Worm (Caenorhabditis elegans) whole organism, L4 larva: ENCODE data around the gene srg-6.
A peak's percentile ranks its signal among the peaks of the same experiment; 100 is the strongest.

Experiments used
- F26F4.8 ChIP-seq: fragments of 200-800 bp; sonication (Bioruptor generic); conservative IDR thresholded peaks from 2 replicates; pipeline ENCODE4 v1.3.6; 2022; ENCODE audit warnings: missing genetic modification characterization, missing compliant biosample characterization
- Y48G9A.11 ChIP-seq: fragments of 200-800 bp; sonication (Bioruptor generic); IDR thresholded peaks from 2 replicates; pipeline ENCODE4 v1.3.6; 2022; ENCODE audit warnings: missing genetic modification reagents, missing genetic modification characterization, missing compliant biosample characterization
- Y5F2A.4 ChIP-seq: fragments of 200-800 bp; sonication (Bioruptor generic); optimal IDR thresholded peaks from 2 replicates; lab custom pipeline; 2018; ENCODE audit warnings: mild to moderate bottlenecking, missing genetic modification characterization, missing compliant biosample characterization
- ZK546.5 ChIP-seq, 2 experiments: sonication (generic microtip); optimal IDR thresholded peaks; 2 replicates each; lab custom pipeline; 2017; ENCODE audit warnings: missing biosample characterization in 2 of 2, missing genetic modification characterization in 2 of 2
- aha-1 ChIP-seq: fragments of 150-350 bp; peaks from one replicate; lab custom pipeline; 2014; ENCODE audit warnings: missing biosample characterization, missing genetic modification characterization
- arid-1 ChIP-seq: fragments of 200-800 bp; sonication (Bioruptor generic); conservative IDR thresholded peaks from 2 replicates; pipeline ENCODE4 v1.3.6; 2022; ENCODE audit warnings: missing genetic modification reagents, missing genetic modification characterization, missing compliant biosample characterization
- ceh-28 ChIP-seq: fragments of 150-350 bp; optimal IDR thresholded peaks from 2 replicates; lab custom pipeline; 2014; ENCODE audit warnings: missing biosample characterization, missing genetic modification reagents, missing genetic modification characterization
- ceh-44 ChIP-seq: fragments of 200-800 bp; sonication (Bioruptor generic); IDR thresholded peaks from 2 replicates; pipeline ENCODE4 v1.3.6; 2022; ENCODE audit warnings: missing genetic modification reagents, missing genetic modification characterization, missing compliant biosample characterization
- ceh-62 ChIP-seq: sonication (generic microtip); optimal IDR thresholded peaks from 2 replicates; lab custom pipeline; 2017; ENCODE audit warnings: missing biosample characterization, missing genetic modification characterization
- ceh-82 ChIP-seq: sonication (generic microtip); optimal IDR thresholded peaks from 2 replicates; lab custom pipeline; 2017; ENCODE audit warnings: missing biosample characterization, missing genetic modification characterization
- cey-2 ChIP-seq: sonication (generic microtip); optimal IDR thresholded peaks from 3 replicates; lab custom pipeline; 2017; ENCODE audit warnings: missing genetic modification characterization, mild to moderate bottlenecking, missing compliant biosample characterization, antibody characterized with exemption, borderline replicate concordance; ENCODE audit not compliant: insufficient read depth
- daf-12 ChIP-seq: fragments of 150-350 bp; optimal IDR thresholded peaks from 2 replicates; lab custom pipeline; 2014; ENCODE audit warnings: missing biosample characterization, missing genetic modification reagents, missing genetic modification characterization
- daf-16 ChIP-seq, 3 experiments: sonication (generic microtip); optimal IDR thresholded peaks; 2 replicates each; lab custom pipeline; 2016 to 2017; ENCODE audit warnings: missing genetic modification characterization in 3 of 3, missing genetic modification reagents in 3 of 3, mild to moderate bottlenecking in 2 of 3, missing compliant biosample characterization in 2 of 3, missing biosample characterization in 1 of 3, moderate library complexity in 1 of 3
- dmd-8 ChIP-seq: fragments of 200-800 bp; sonication (Bioruptor generic); IDR thresholded peaks from 2 replicates; pipeline ENCODE4 v1.3.6; 2022; ENCODE audit warnings: missing genetic modification characterization, missing compliant biosample characterization
- dmd-9 ChIP-seq: fragments of 200-800 bp; sonication (Bioruptor generic); IDR thresholded peaks from 2 replicates; pipeline ENCODE4 v1.3.6; 2022; ENCODE audit warnings: missing genetic modification reagents, missing genetic modification characterization, missing compliant biosample characterization
- duxl-1 ChIP-seq: sonication (generic microtip); optimal IDR thresholded peaks from 2 replicates; lab custom pipeline; 2016; ENCODE audit warnings: mild to moderate bottlenecking, missing genetic modification characterization, moderate library complexity, missing compliant biosample characterization; ENCODE audit not compliant: poor library complexity
- egl-43 ChIP-seq: fragments of 200-800 bp; sonication (Bioruptor generic); IDR thresholded peaks from 2 replicates; pipeline ENCODE4 v1.3.6; 2022; ENCODE audit warnings: missing genetic modification reagents, missing genetic modification characterization, missing compliant biosample characterization
- fos-1 ChIP-seq: fragments of 150-350 bp; optimal IDR thresholded peaks from 2 replicates; lab custom pipeline; 2014; ENCODE audit warnings: missing biosample characterization, missing genetic modification characterization
- jun-1 ChIP-seq: fragments of 150-350 bp; optimal IDR thresholded peaks from 2 replicates; lab custom pipeline; 2014; ENCODE audit warnings: missing biosample characterization, missing genetic modification reagents, missing genetic modification characterization
- lim-7 ChIP-seq: fragments of 200-800 bp; sonication (Bioruptor generic); IDR thresholded peaks from 2 replicates; pipeline ENCODE4 v1.3.6; 2022; ENCODE audit warnings: missing genetic modification characterization, missing compliant biosample characterization
- lin-1 ChIP-seq: fragments of 200-800 bp; sonication (Bioruptor generic); IDR thresholded peaks from 2 replicates; pipeline ENCODE4 v1.3.6; 2022; ENCODE audit warnings: missing genetic modification reagents, missing genetic modification characterization, missing compliant biosample characterization
- lin-38 ChIP-seq: fragments of 200-800 bp; sonication (Bioruptor generic); IDR thresholded peaks from 2 replicates; pipeline ENCODE4 v1.3.6; 2022; ENCODE audit warnings: missing genetic modification reagents, missing genetic modification characterization, missing compliant biosample characterization
- lir-3 ChIP-seq: sonication (generic microtip); optimal IDR thresholded peaks from 2 replicates; lab custom pipeline; 2016; ENCODE audit warnings: mild to moderate bottlenecking, missing genetic modification characterization, missing compliant biosample characterization
- madf-5 ChIP-seq, 2 experiments: fragments of 200-800 bp; sonication (Bioruptor generic); IDR thresholded peaks; 2 replicates each; pipeline ENCODE4 v1.3.6; 2022; ENCODE audit warnings: missing compliant biosample characterization in 2 of 2, missing genetic modification characterization in 2 of 2
- madf-9 ChIP-seq: fragments of 200-800 bp; sonication (Bioruptor generic); conservative IDR thresholded peaks from 2 replicates; pipeline ENCODE4 v1.3.6; 2022; ENCODE audit warnings: missing genetic modification reagents, missing genetic modification characterization, missing compliant biosample characterization
- mdt-29 ChIP-seq: fragments of 200-800 bp; sonication (Bioruptor generic); IDR thresholded peaks from 2 replicates; pipeline ENCODE4 v1.3.6; 2022; ENCODE audit warnings: missing genetic modification reagents, missing genetic modification characterization, missing compliant biosample characterization
- mep-1 ChIP-seq: fragments of 150-350 bp; sonication (generic microtip); optimal IDR thresholded peaks from 3 replicates; lab custom pipeline; 2014; ENCODE audit warnings: missing biosample characterization, missing genetic modification characterization
- mes-2 ChIP-seq: sonication (generic microtip); optimal IDR thresholded peaks from 2 replicates; lab custom pipeline; 2016; ENCODE audit warnings: missing genotype, mild to moderate bottlenecking, missing genetic modification characterization, missing compliant biosample characterization; ENCODE audit not compliant: poor library complexity, severe bottlenecking
- mxl-3 ChIP-seq: fragments of 200-800 bp; sonication (Bioruptor generic); optimal IDR thresholded peaks from 2 replicates; lab custom pipeline; 2018; ENCODE audit warnings: mild to moderate bottlenecking, missing genetic modification characterization, missing compliant biosample characterization
- nhr-10 ChIP-seq: fragments of 150-350 bp; optimal IDR thresholded peaks from 2 replicates; lab custom pipeline; 2014; ENCODE audit warnings: missing biosample characterization, missing genetic modification characterization
- nhr-11 ChIP-seq: fragments of 150-350 bp; optimal IDR thresholded peaks from 2 replicates; lab custom pipeline; 2014; ENCODE audit warnings: missing biosample characterization, missing genetic modification characterization
- nhr-237 ChIP-seq: sonication (generic microtip); optimal IDR thresholded peaks from 2 replicates; lab custom pipeline; 2017; ENCODE audit warnings: missing biosample characterization, missing genetic modification characterization
- nhr-28 ChIP-seq: fragments of 150-350 bp; optimal IDR thresholded peaks from 2 replicates; lab custom pipeline; 2014; ENCODE audit warnings: missing biosample characterization, missing genetic modification characterization
- nhr-48 ChIP-seq: sonication (generic microtip); optimal IDR thresholded peaks from 2 replicates; lab custom pipeline; 2016; ENCODE audit warnings: mild to moderate bottlenecking, missing genetic modification characterization, missing compliant biosample characterization
- nhr-6 ChIP-seq: fragments of 150-350 bp; optimal IDR thresholded peaks from 2 replicates; lab custom pipeline; 2014; ENCODE audit warnings: missing biosample characterization, missing genetic modification characterization
- nhr-76 ChIP-seq: fragments of 150-350 bp; optimal IDR thresholded peaks from 2 replicates; lab custom pipeline; 2014; ENCODE audit warnings: missing biosample characterization, missing genetic modification characterization
- nhr-77 ChIP-seq: fragments of 150-350 bp; optimal IDR thresholded peaks from 2 replicates; lab custom pipeline; 2014; ENCODE audit warnings: missing biosample characterization, missing genetic modification characterization
- php-3 ChIP-seq: fragments of 200-800 bp; sonication (Bioruptor generic); IDR thresholded peaks from 2 replicates; pipeline ENCODE4 v1.3.6; 2022; ENCODE audit warnings: missing genetic modification reagents, missing genetic modification characterization, missing compliant biosample characterization
- sdz-12 ChIP-seq: fragments of 200-800 bp; sonication (Bioruptor generic); optimal IDR thresholded peaks from 2 replicates; lab custom pipeline; 2018; ENCODE audit warnings: mild to moderate bottlenecking, missing genetic modification characterization, missing compliant biosample characterization
- set-16 ChIP-seq: fragments of 200-800 bp; sonication (Bioruptor generic); IDR thresholded peaks from 2 replicates; pipeline ENCODE4 v1.3.6; 2022; ENCODE audit warnings: missing genetic modification reagents, missing genetic modification characterization, missing compliant biosample characterization
- skn-1 ChIP-seq: fragments of 150-350 bp; optimal IDR thresholded peaks from 2 replicates; lab custom pipeline; 2014; ENCODE audit warnings: missing biosample characterization, missing genetic modification characterization
- snpc-4 ChIP-seq: fragments of 150-350 bp; optimal IDR thresholded peaks from 2 replicates; lab custom pipeline; 2014; ENCODE audit warnings: missing biosample characterization, missing genetic modification characterization
- spr-1 ChIP-seq: sonication (generic microtip); optimal IDR thresholded peaks from 2 replicates; lab custom pipeline; 2016; ENCODE audit warnings: mild to moderate bottlenecking, missing genetic modification characterization, missing compliant biosample characterization
- spr-3 ChIP-seq: fragments of 200-800 bp; sonication (Bioruptor generic); optimal IDR thresholded peaks from 2 replicates; lab custom pipeline; 2018; ENCODE audit warnings: mild to moderate bottlenecking, missing genetic modification characterization, missing compliant biosample characterization
- tag-97 ChIP-seq: fragments of 200-800 bp; sonication (Bioruptor generic); IDR thresholded peaks from 2 replicates; pipeline ENCODE4 v1.3.6; 2022; ENCODE audit warnings: missing genetic modification characterization, missing compliant biosample characterization
- unc-39 ChIP-seq: sonication (generic microtip); optimal IDR thresholded peaks from 2 replicates; lab custom pipeline; 2017; ENCODE audit warnings: missing biosample characterization, missing genetic modification characterization
- vab-7 ChIP-seq: fragments of 200-800 bp; sonication (Bioruptor generic); IDR thresholded peaks from 2 replicates; pipeline ENCODE4 v1.3.6; 2022; ENCODE audit warnings: missing genetic modification reagents, missing genetic modification characterization, missing compliant biosample characterization
- zag-1 ChIP-seq: fragments of 150-350 bp; optimal IDR thresholded peaks from 2 replicates; lab custom pipeline; 2014; ENCODE audit warnings: missing biosample characterization, missing genetic modification characterization
- zfp-2 ChIP-seq: sonication (generic microtip); optimal IDR thresholded peaks from 2 replicates; lab custom pipeline; 2016; ENCODE audit warnings: mild to moderate bottlenecking, missing genetic modification characterization, missing compliant biosample characterization
- zfp-3 ChIP-seq: fragments of 200-800 bp; sonication (Bioruptor generic); conservative IDR thresholded peaks from 2 replicates; pipeline ENCODE4 v1.3.6; 2022; ENCODE audit warnings: missing genetic modification reagents, missing genetic modification characterization, missing compliant biosample characterization
- zip-11 ChIP-seq: fragments of 200-800 bp; sonication (Bioruptor generic); IDR thresholded peaks from 2 replicates; pipeline ENCODE4 v1.3.6; 2022; ENCODE audit warnings: missing genetic modification characterization, missing compliant biosample characterization

Gene srg-6

DNA sequence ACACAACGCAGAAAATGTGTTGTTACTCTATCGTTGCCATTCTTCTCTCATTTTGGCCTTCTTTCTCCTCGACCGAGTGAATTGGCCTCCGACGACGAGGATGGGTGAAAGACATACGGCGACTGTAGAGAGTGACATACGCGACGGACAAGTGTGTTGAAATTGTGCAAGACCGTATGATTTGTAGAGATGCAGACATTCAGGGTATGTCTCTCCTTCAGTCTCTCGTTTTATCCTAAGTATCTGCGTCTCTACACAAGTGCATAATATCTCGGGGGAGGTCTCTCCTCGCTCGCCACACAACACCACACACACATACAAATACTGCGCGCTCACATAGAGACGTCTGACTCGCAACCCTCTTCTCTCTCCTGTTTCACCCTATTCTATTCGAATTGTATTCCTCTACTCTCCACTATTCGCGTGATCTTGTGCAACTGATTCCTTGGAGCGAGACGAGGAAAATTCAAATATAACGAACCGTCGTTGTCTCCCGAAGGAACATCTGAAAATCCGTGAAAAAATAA, 14.3 kb upstream of the srg-6 start, which contains the start of gene hmg-1.2 (continued):
- no peak for TF ChIP-seq zfp-2
- TF ChIP-seq daf-12: no peak
- peak; percentile 77 for TF ChIP-seq nhr-11 (tag; lab: Kevin White, UChicago)
- peak; percentile 70; the same call in 1 of the 2 replicates for TF ChIP-seq zfp-3
- no peak for TF ChIP-seq ceh-44 (GFP tag; lab: Robert Waterston, UW)
- TF ChIP-seq arid-1 (GFP tag; lab: Robert Waterston, UW): peak; percentile 77
- peak; percentile 33; the same call in 1 of the 2 replicates for TF ChIP-seq lin-1
- 0 out of 2 replicates have a peak, but pooled peaks have one; percentile 11 for TF ChIP-seq php-3 (GFP tag; lab: Robert Waterston, UW)
- no peak for TF ChIP-seq fos-1 (tag; lab: Kevin White, UChicago)
- TF ChIP-seq unc-39 (tag; lab: Kevin White, UChicago): no peak
- TF ChIP-seq mep-1: peak; percentile 84
- TF ChIP-seq Y48G9A.11 (GFP tag; lab: Robert Waterston, UW): no peak
- no peak for TF ChIP-seq nhr-76 (tag; lab: Kevin White, UChicago)
- peak; percentile 52 for TF ChIP-seq lin-38 (GFP tag; lab: Robert Waterston, UW)
- TF ChIP-seq ceh-82 (tag; lab: Kevin White, UChicago): no peak
- TF ChIP-seq dmd-9: no peak
- TF ChIP-seq vab-7 (GFP tag; lab: Robert Waterston, UW): no peak
- TF ChIP-seq nhr-48: peak; percentile 68
- no peak for TF ChIP-seq ceh-62 (tag; lab: Kevin White, UChicago)
- no peak for TF ChIP-seq madf-5 (GFP tag; IDR thresholded peaks at IDR 0.05; lab: Robert Waterston, UW)
- peak; percentile 47 for TF ChIP-seq nhr-77 (tag; lab: Kevin White, UChicago)
- peak; percentile 70 for TF ChIP-seq spr-1 (tag; lab: Kevin White, UChicago)
- TF ChIP-seq nhr-6: peak; percentile 39
- peak; percentile 31; the same call in 1 of the 2 replicates for TF ChIP-seq set-16 (GFP tag; lab: Robert Waterston, UW)
- no peak for TF ChIP-seq tag-97 (GFP tag; lab: Robert Waterston, UW)
- no peak for TF ChIP-seq zag-1 (tag; lab: Kevin White, UChicago)
- TF ChIP-seq lim-7 (GFP tag; lab: Robert Waterston, UW): no peak
- TF ChIP-seq nhr-10 (tag; lab: Kevin White, UChicago): peak; percentile 75
- no peak for TF ChIP-seq mdt-29 (GFP tag; lab: Robert Waterston, UW)
- TF ChIP-seq lir-3: no peak
- TF ChIP-seq skn-1: no peak
- peak; percentile 88 for TF ChIP-seq nhr-28 (tag; lab: Kevin White, UChicago)
- TF ChIP-seq aha-1: peak; percentile 91
- TF ChIP-seq F26F4.8 (GFP tag; lab: Robert Waterston, UW): no peak
- TF ChIP-seq duxl-1 (tag; lab: Kevin White, UChicago): no peak
- no peak for TF ChIP-seq ceh-28 (tag; lab: Kevin White, UChicago)
- peak; percentile 74 for TF ChIP-seq mxl-3 (GFP tag; lab: Kevin White, UChicago)
- TF ChIP-seq spr-3 (GFP tag; lab: Kevin White, UChicago): peak; percentile 57
- peak; percentile 60 for TF ChIP-seq jun-1 (tag; lab: Kevin White, UChicago)
- no peak for TF ChIP-seq zip-11 (GFP tag; lab: Robert Waterston, UW)
- TF ChIP-seq dmd-8 (GFP tag; lab: Robert Waterston, UW): peak; percentile 64; the same call in 1 of the 2 replicates
- no peak for TF ChIP-seq Y5F2A.4 (GFP tag; lab: Kevin White, UChicago)
- no peak for TF ChIP-seq cey-2 (tag; lab: Kevin White, UChicago)
- no peak; the same call in 1 of the 2 replicates for TF ChIP-seq egl-43 (GFP tag; lab: Robert Waterston, UW)
- no peak for TF ChIP-seq ZK546.5 (tag; optimal IDR thresholded peaks at IDR 0.05; lab: Kevin White, UChicago)
- TF ChIP-seq nhr-237 (tag; lab: Kevin White, UChicago): no peak
- TF ChIP-seq daf-16 (GFP tag; optimal IDR thresholded peaks at IDR 0.05; lab: Kevin White, UChicago): peak; percentile 66 to 81
- peak; percentile 67 for TF ChIP-seq daf-16 (tag; optimal IDR thresholded peaks at IDR 0.05; lab: Kevin White, UChicago)
- 0 out of 2 replicates have a peak, but pooled peaks have one; percentile 40 for TF ChIP-seq madf-9 (GFP tag; lab: Robert Waterston, UW)
- no peak for TF ChIP-seq sdz-12 (GFP tag; lab: Kevin White, UChicago)
- peak; percentile 66 for TF ChIP-seq mes-2 (tag; lab: Kevin White, UChicago)
- TF ChIP-seq snpc-4 (tag; lab: Kevin White, UChicago): no peak
